Worm (Caenorhabditis elegans) whole organism, L2 larva: ENCODE data around the gene syd-2.

ENCODE experiments used
- C34F6.9 ChIP-seq: fragments of 150-350 bp; optimal IDR thresholded peaks from 2 replicates; lab custom pipeline; 2014; ENCODE audit warnings: missing biosample characterization, missing genetic modification characterization
- elt-3 ChIP-seq: sonication (generic microtip); optimal IDR thresholded peaks from 2 replicates; lab custom pipeline; 2017; ENCODE audit warnings: missing biosample characterization, missing genetic modification characterization
- gmeb-1 ChIP-seq: fragments of 150-350 bp; optimal IDR thresholded peaks from 2 replicates; lab custom pipeline; 2014; ENCODE audit warnings: missing biosample characterization, missing genetic modification characterization
- lin-39 ChIP-seq: fragments of 150-350 bp; optimal IDR thresholded peaks from 2 replicates; lab custom pipeline; 2014; ENCODE audit warnings: missing biosample characterization, missing genetic modification reagents, missing genetic modification characterization
- lsy-2 ChIP-seq, 2 experiments: fragments of 150-350 bp in 1 of 2; sonication (generic microtip) in 1 of 2; optimal IDR thresholded peaks; 2 replicates each; lab custom pipeline; 2014 to 2017; ENCODE audit warnings: missing biosample characterization in 2 of 2, missing genetic modification characterization in 2 of 2
- mdl-1 ChIP-seq, 2 experiments: fragments of 150-350 bp in 1 of 2; sonication (generic microtip) in 1 of 2; optimal IDR thresholded peaks; 2 replicates each; lab custom pipeline; 2017; ENCODE audit warnings: missing biosample characterization in 2 of 2, missing genetic modification characterization in 2 of 2
- nhr-11 ChIP-seq: fragments of 150-350 bp; optimal IDR thresholded peaks from 2 replicates; lab custom pipeline; 2014; ENCODE audit warnings: missing biosample characterization, missing genetic modification characterization
- zag-1 ChIP-seq: fragments of 150-350 bp; optimal IDR thresholded peaks from 2 replicates; lab custom pipeline; 2014; ENCODE audit warnings: missing biosample characterization, missing genetic modification characterization

DNA sequence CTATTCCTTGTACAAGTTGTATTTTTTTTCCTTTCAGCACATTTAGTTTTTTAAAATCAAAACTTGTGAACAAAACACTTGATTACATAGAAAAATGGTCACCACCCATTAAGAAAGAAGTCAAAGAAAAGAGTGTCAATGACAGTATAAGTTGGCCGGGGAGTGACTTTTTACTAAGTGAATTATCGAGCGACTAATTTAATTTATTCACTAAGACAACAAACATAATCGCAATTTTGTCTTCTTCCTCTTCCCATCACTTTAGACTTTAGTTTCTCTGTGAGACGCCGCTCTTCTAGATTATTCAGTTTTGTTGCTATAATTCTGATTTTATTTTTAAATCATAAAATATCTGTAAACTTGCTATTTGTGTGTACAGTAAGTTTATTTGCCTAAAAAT lies 41.0 kb downstream of the syd-2 start:
- TF ChIP-seq mdl-1 (tag; optimal IDR thresholded peaks at IDR 0.05; lab: Kevin White, UChicago) (no peak), zag-1 (tag; lab: Kevin White, UChicago) (no peak), lin-39 (tag; lab: Kevin White, UChicago) (no peak), elt-3 (no peak), nhr-11 (tag; lab: Kevin White, UChicago) (no peak), C34F6.9 (tag; lab: Kevin White, UChicago) (no peak), gmeb-1 (tag; lab: Kevin White, UChicago) (no peak), lsy-2 (tag; optimal IDR thresholded peaks at IDR 0.05; lab: Kevin White, UChicago) (no peak)
